ENCODE assay signal across 4 fruit fly cellular contexts in the genomic region with DNA sequence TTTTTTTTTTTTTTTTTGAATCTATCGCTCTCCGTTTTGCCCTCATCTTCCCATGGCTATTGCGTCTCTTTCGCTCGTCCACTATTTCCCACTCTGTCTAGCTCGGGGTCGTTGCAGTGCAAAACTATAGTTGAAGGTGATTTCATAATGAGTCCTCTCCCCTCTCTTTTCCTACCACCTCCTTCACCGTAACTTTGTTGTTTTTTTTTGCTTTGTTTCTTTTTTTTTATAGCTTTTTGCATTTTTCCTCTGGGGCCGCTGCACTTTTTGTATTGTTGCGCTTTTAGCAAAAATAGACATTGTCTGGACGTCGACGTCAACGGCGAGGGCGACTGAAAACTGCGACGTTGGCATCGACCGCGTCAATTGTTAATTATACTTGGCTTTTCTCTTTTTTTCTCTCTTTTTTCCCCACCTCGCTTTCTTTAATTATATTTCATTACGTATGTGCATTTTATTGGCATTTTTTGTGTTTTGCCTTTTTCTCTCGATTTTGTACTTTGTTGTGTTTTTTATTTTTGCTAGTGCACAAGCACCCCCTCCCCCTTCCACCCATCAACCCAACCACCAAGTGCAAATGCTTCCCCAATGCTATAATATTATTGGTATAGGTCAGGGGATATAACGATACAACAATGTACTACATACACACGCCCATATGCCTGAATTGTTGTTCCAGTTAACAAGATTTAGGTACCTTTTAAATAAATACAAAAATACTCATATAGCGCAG.
TF ChIP-seq lines count a peak whose summit lies in the region.

No protein-coding gene starts in this region.

TF ChIP-seq in whole organism, adult, 20 proteins besides CTCF, POLR2A, EP300 and RAD21 (continued from another document):
- TF ChIP-seq CG7101 (tag; optimal IDR thresholded peaks at IDR 0.05; lab: Kevin White, UChicago) (peak; percentile 22), pad (GFP tag; optimal IDR thresholded peaks at IDR 0.05; lab: Kevin White, UChicago) (peak; percentile 41)

TF ChIP-seq in whole organism, embryonic, 481 proteins besides CTCF, POLR2A, EP300 and RAD21 (continued from another document):
- TF ChIP-seq CG4854 (GFP tag; optimal IDR thresholded peaks at IDR 0.05; lab: Kevin White, UChicago) (no peak), chinmo (GFP tag; IDR thresholded peaks at IDR 0.05; lab: Robert Waterston, UW; ENCODE audit: partially characterized antibody) (0 out of 4 replicates have a peak, but pooled peaks have one; percentile 32), CG4404 (GFP tag; IDR thresholded peaks at IDR 0.05; lab: Robert Waterston, UW) (no peak), TFAM (GFP tag; optimal IDR thresholded peaks at IDR 0.05; lab: Kevin White, UChicago) (no peak), sens (GFP tag; lab: Kevin White, UChicago) (peak; percentile 64), CG31224 (GFP tag; IDR thresholded peaks at IDR 0.05; lab: Robert Waterston, UW) (no peak), Six4 (GFP tag; optimal IDR thresholded peaks at IDR 0.05; lab: Kevin White, UChicago) (no peak), bab2 (GFP tag; optimal IDR thresholded peaks at IDR 0.05; lab: Kevin White, UChicago) (no peak), Ssrp (tag; optimal IDR thresholded peaks at IDR 0.05; lab: Kevin White, UChicago) (no peak), bsh (GFP tag; optimal IDR thresholded peaks at IDR 0.05; lab: Kevin White, UChicago) (peak in 1 of 2 experiments; percentile 93), nom (GFP tag; optimal IDR thresholded peaks at IDR 0.05; lab: Kevin White, UChicago) (peak; percentile 98), emc (GFP tag; optimal IDR thresholded peaks at IDR 0.05; lab: Kevin White, UChicago) (no peak), ranshi (GFP tag; IDR thresholded peaks at IDR 0.05; lab: Robert Waterston, UW) (no peak), Bteb2 (GFP tag; optimal IDR thresholded peaks at IDR 0.05; lab: Kevin White, UChicago) (no peak), NFAT (GFP tag; IDR thresholded peaks at IDR 0.05; lab: Robert Waterston, UW) (no peak), CG13775 (GFP tag; optimal IDR thresholded peaks at IDR 0.05; lab: Kevin White, UChicago) (no peak), Tbp (GFP tag; optimal IDR thresholded peaks at IDR 0.05; lab: Kevin White, UChicago) (no peak), Dll (GFP tag; IDR thresholded peaks at IDR 0.05; lab: Robert Waterston, UW; ENCODE audit: partially characterized antibody) (no peak), E2f1 (GFP tag; IDR thresholded peaks at IDR 0.05; lab: Robert Waterston, UW) (no peak), CG8388 (GFP tag; optimal IDR thresholded peaks at IDR 0.05; lab: Kevin White, UChicago) (no peak), sqz (GFP tag; optimal IDR thresholded peaks at IDR 0.05; lab: Kevin White, UChicago) (peak; percentile 82), CG32767 (GFP tag; IDR thresholded peaks at IDR 0.05; lab: Robert Waterston, UW) (no peak), gsb (GFP tag; IDR thresholded peaks at IDR 0.05; lab: Robert Waterston, UW) (0 out of 2 replicates have a peak, but pooled peaks have one; percentile 15), CG42726 (GFP tag; IDR thresholded peaks at IDR 0.05; lab: Robert Waterston, UW; ENCODE audit: partially characterized antibody) (no peak), vvl (GFP tag; IDR thresholded peaks at IDR 0.05; lab: Robert Waterston, UW) (peak; percentile 14; the same call in 1 of the 2 replicates), Dad (GFP tag; optimal IDR thresholded peaks at IDR 0.05; lab: Kevin White, UChicago) (no peak), z (GFP tag; IDR thresholded peaks at IDR 0.05; lab: Robert Waterston, UW) (no peak), CG10543 (GFP tag; optimal IDR thresholded peaks at IDR 0.05; lab: Kevin White, UChicago) (no peak), Oli (tag; optimal IDR thresholded peaks at IDR 0.05; lab: Kevin White, UChicago) (no peak), Sin3A (optimal IDR thresholded peaks at IDR 0.05; lab: Kevin White, UChicago) (no peak), en (GFP tag; optimal IDR thresholded peaks at IDR 0.05; lab: Kevin White, UChicago) (no peak), sob (GFP tag; IDR thresholded peaks at IDR 0.05; lab: Robert Waterston, UW) (no peak), Drgx (GFP tag; IDR thresholded peaks at IDR 0.05; lab: Robert Waterston, UW) (peak; percentile 88)

TF ChIP-seq in whole organism, prepupa, 60 proteins besides CTCF, POLR2A, EP300 and RAD21 (continued from another document):
- peak; percentile 39 for TF ChIP-seq dac (GFP tag; optimal IDR thresholded peaks at IDR 0.05; lab: Kevin White, UChicago)
- peak; percentile 44 for TF ChIP-seq fd59A (GFP tag; optimal IDR thresholded peaks at IDR 0.05; lab: Kevin White, UChicago)
- TF ChIP-seq cyc (GFP tag; optimal IDR thresholded peaks at IDR 0.05; lab: Kevin White, UChicago): no peak
- no peak for TF ChIP-seq Hr38 (GFP tag; optimal IDR thresholded peaks at IDR 0.05; lab: Kevin White, UChicago)
- no peak for TF ChIP-seq Hr4 (GFP tag; optimal IDR thresholded peaks at IDR 0.05; lab: Kevin White, UChicago)
- TF ChIP-seq CG9139 (GFP tag; optimal IDR thresholded peaks at IDR 0.05; lab: Kevin White, UChicago): peak; percentile 94
- no peak for TF ChIP-seq acj6 (GFP tag; optimal IDR thresholded peaks at IDR 0.05; lab: Kevin White, UChicago)
- TF ChIP-seq Hr39 (GFP tag; optimal IDR thresholded peaks at IDR 0.05; lab: Kevin White, UChicago): no peak
- no peak for TF ChIP-seq lz (GFP tag; optimal IDR thresholded peaks at IDR 0.05; lab: Kevin White, UChicago)
- peak; percentile 26 for TF ChIP-seq achi (GFP tag; optimal IDR thresholded peaks at IDR 0.05; lab: Kevin White, UChicago)
- peak; percentile 61 for TF ChIP-seq CG3032 (tag; optimal IDR thresholded peaks at IDR 0.05; lab: Kevin White, UChicago)
- TF ChIP-seq CG34406 (GFP tag; optimal IDR thresholded peaks at IDR 0.05; lab: Kevin White, UChicago): peak; percentile 22
- no peak for TF ChIP-seq CG8632 (GFP tag; optimal IDR thresholded peaks at IDR 0.05; lab: Kevin White, UChicago)
- TF ChIP-seq CG15336 (GFP tag; IDR thresholded peaks at IDR 0.05; lab: Robert Waterston, UW): peak; percentile 90
- peak; percentile 92 for TF ChIP-seq eg (GFP tag; IDR thresholded peaks at IDR 0.05; lab: Robert Waterston, UW)
- TF ChIP-seq CG4318 (GFP tag; optimal IDR thresholded peaks at IDR 0.05; lab: Kevin White, UChicago): no peak
- TF ChIP-seq CG31627 (GFP tag; optimal IDR thresholded peaks at IDR 0.05; lab: Kevin White, UChicago): no peak
- no peak for TF ChIP-seq Eip78C (GFP tag; lab: Kevin White, UChicago)
- peak; percentile 17 for TF ChIP-seq CG11762 (GFP tag; optimal IDR thresholded peaks at IDR 0.05; lab: Kevin White, UChicago; ENCODE audit: insufficient read depth)
- no peak for TF ChIP-seq Smox (GFP tag; optimal IDR thresholded peaks at IDR 0.05; lab: Kevin White, UChicago)
- peak; percentile 93 for TF ChIP-seq CG8119 (GFP tag; IDR thresholded peaks at IDR 0.05; lab: Robert Waterston, UW)
- no peak for TF ChIP-seq esn (GFP tag; optimal IDR thresholded peaks at IDR 0.05; lab: Kevin White, UChicago)
- peak; percentile 93 for TF ChIP-seq CG6163 (GFP tag; IDR thresholded peaks at IDR 0.05; lab: Robert Waterston, UW)
- TF ChIP-seq fkh (GFP tag; optimal IDR thresholded peaks at IDR 0.05; lab: Kevin White, UChicago): no peak
- peak; percentile 53 for TF ChIP-seq pdm3 (GFP tag; optimal IDR thresholded peaks at IDR 0.05; lab: Kevin White, UChicago)
- no peak for TF ChIP-seq CG6854 (GFP tag; optimal IDR thresholded peaks at IDR 0.05; lab: Kevin White, UChicago)
- TF ChIP-seq topi (GFP tag; optimal IDR thresholded peaks at IDR 0.05; lab: Kevin White, UChicago): no peak
- TF ChIP-seq Eip75B (GFP tag; optimal IDR thresholded peaks at IDR 0.05; lab: Kevin White, UChicago): peak; percentile 43
- TF ChIP-seq CG6792 (GFP tag; optimal IDR thresholded peaks at IDR 0.05; lab: Kevin White, UChicago): no peak
- no peak for TF ChIP-seq Eip93F (GFP tag; optimal IDR thresholded peaks at IDR 0.05; lab: Kevin White, UChicago)
- no peak for TF ChIP-seq CG11902 (GFP tag; optimal IDR thresholded peaks at IDR 0.05; lab: Kevin White, UChicago)
- TF ChIP-seq CG8319 (GFP tag; optimal IDR thresholded peaks at IDR 0.05; lab: Kevin White, UChicago): no peak
- TF ChIP-seq Ets96B (tag; optimal IDR thresholded peaks at IDR 0.05; lab: Kevin White, UChicago): peak; percentile 73
- no peak for TF ChIP-seq Ets21C (GFP tag; optimal IDR thresholded peaks at IDR 0.05; lab: Kevin White, UChicago)
- peak; percentile 81 for TF ChIP-seq spab (GFP tag; optimal IDR thresholded peaks at IDR 0.05; lab: Kevin White, UChicago)
- TF ChIP-seq Blimp-1 (GFP tag; optimal IDR thresholded peaks at IDR 0.05; lab: Kevin White, UChicago): no peak
- TF ChIP-seq OdsH (GFP tag; optimal IDR thresholded peaks at IDR 0.05; lab: Kevin White, UChicago): peak; percentile 27
- TF ChIP-seq dsx (GFP tag; optimal IDR thresholded peaks at IDR 0.05; lab: Kevin White, UChicago; ENCODE audit: poor library complexity, severe bottlenecking): peak; percentile 78
- no peak for TF ChIP-seq fd85E (GFP tag; optimal IDR thresholded peaks at IDR 0.05; lab: Kevin White, UChicago)
- TF ChIP-seq CG16779 (tag; optimal IDR thresholded peaks at IDR 0.05; lab: Kevin White, UChicago): peak; percentile 84
- TF ChIP-seq Sox14 (GFP tag; optimal IDR thresholded peaks at IDR 0.05; lab: Kevin White, UChicago): peak; percentile 68
- TF ChIP-seq salr (GFP tag; optimal IDR thresholded peaks at IDR 0.05; lab: Kevin White, UChicago): peak; percentile 67 to 76

TF ChIP-seq in whole organism, pupa, 21 proteins besides CTCF, POLR2A, EP300 and RAD21 (continued from another document):
- TF ChIP-seq fd96Ca (GFP tag; IDR thresholded peaks at IDR 0.05; lab: Robert Waterston, UW) (peak; percentile 88), Pif1A (GFP tag; optimal IDR thresholded peaks at IDR 0.05; lab: Kevin White, UChicago) (peak; percentile 79)
TF ChIP-seq in whole organism, pupa: peak in this region for 18.
